Worm (Caenorhabditis elegans): ENCODE data around the gene amt-4.

amt-4 gene

ce11 chrX:4562288-4562687 is 2.8 kb upstream of the amt-4 start:
- TF ChIP-seq pes-1 (GFP tag; IDR thresholded peaks at IDR 0.05): no peak
- no peak for TF ChIP-seq ceh-13 (GFP tag; optimal IDR thresholded peaks at IDR 0.05)
- no peak for TF ChIP-seq tra-4 (tag; optimal IDR thresholded peaks at IDR 0.05)
- TF ChIP-seq hmg-4 (GFP tag; optimal IDR thresholded peaks at IDR 0.05): no peak
- TF ChIP-seq hnd-1 (tag; optimal IDR thresholded peaks at IDR 0.05): no peak
- no peak for TF ChIP-seq ets-7 (tag; optimal IDR thresholded peaks at IDR 0.05)
- TF ChIP-seq aly-1 (tag; optimal IDR thresholded peaks at IDR 0.05): no peak
- no peak for TF ChIP-seq sea-1 (GFP tag; conservative IDR thresholded peaks at IDR 0.05)
- no peak for TF ChIP-seq hmbx-1 (tag; optimal IDR thresholded peaks at IDR 0.05)
- no peak for TF ChIP-seq ama-1 (optimal IDR thresholded peaks at IDR 0.05)
- no peak for TF ChIP-seq ceh-36 (tag; optimal IDR thresholded peaks at IDR 0.05)
- TF ChIP-seq scrt-1 (GFP tag; IDR thresholded peaks at IDR 0.05): no peak

DNA sequence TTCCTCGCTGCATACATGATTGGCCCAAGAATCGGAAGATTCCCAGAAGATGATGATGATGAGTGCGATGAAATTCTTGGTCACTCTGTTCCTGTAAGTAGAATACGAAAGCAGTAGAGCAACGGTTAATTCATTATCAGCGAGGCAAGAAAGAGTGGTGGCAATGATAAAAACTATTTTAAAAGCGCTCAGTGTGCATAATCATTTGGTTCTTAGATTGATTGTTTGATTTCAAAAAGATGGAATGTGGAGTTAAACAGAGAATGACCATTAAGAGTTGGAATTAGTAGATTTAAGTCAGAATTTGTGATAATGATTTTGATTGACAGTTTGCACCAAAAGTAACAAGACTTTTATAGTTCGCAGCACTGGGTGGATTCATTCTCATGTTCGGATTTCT is 2.0 kb downstream of the amt-4 start:
- no peak for TF ChIP-seq pes-1 (GFP tag; IDR thresholded peaks at IDR 0.05)
- TF ChIP-seq F13C5.2 (tag; optimal IDR thresholded peaks at IDR 0.05): no peak
- TF ChIP-seq hmg-4 (GFP tag; optimal IDR thresholded peaks at IDR 0.05): no peak
- no peak for TF ChIP-seq tbx-37 (GFP tag; conservative IDR thresholded peaks at IDR 0.05)
- TF ChIP-seq ceh-13 (GFP tag; optimal IDR thresholded peaks at IDR 0.05): no peak
- TF ChIP-seq hnd-1 (tag; optimal IDR thresholded peaks at IDR 0.05): no peak
- TF ChIP-seq B0310.2 (tag; optimal IDR thresholded peaks at IDR 0.05): no peak
- no peak for TF ChIP-seq tbx-11 (GFP tag; IDR thresholded peaks at IDR 0.05)
- no peak for TF ChIP-seq tra-4 (tag; optimal IDR thresholded peaks at IDR 0.05)
- no peak for TF ChIP-seq ets-7 (tag; optimal IDR thresholded peaks at IDR 0.05)
- TF ChIP-seq flt-1 (GFP tag; IDR thresholded peaks at IDR 0.05): no peak
- TF ChIP-seq aly-1 (tag; optimal IDR thresholded peaks at IDR 0.05): no peak
- no peak for TF ChIP-seq sea-1 (GFP tag; conservative IDR thresholded peaks at IDR 0.05)
- no peak for TF ChIP-seq hmbx-1 (tag; optimal IDR thresholded peaks at IDR 0.05)
- TF ChIP-seq ama-1 (optimal IDR thresholded peaks at IDR 0.05): no peak
- no peak for TF ChIP-seq scrt-1 (GFP tag; IDR thresholded peaks at IDR 0.05)
- TF ChIP-seq ceh-36 (tag; optimal IDR thresholded peaks at IDR 0.05): no peak

DNA sequence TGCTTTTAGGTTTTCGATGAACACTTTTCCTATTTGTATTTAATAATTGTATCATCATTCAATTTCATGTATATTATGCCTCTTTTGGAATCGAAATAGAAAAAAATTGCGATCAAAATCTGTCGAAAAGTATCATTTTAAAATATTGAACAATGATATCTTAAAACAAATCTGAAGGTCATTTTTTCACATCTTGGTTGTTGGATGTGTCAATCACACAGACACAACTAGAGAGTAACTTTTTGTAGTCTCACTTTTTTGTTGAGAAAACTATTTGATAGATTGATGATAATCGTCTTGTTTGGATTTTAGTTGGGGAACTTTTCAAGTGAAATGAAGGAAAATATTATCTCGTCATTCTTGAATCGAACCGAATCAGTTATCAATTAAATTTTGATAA is 4.2 kb downstream of the amt-4 start:
- TF ChIP-seq ceh-13 (GFP tag; optimal IDR thresholded peaks at IDR 0.05): no peak
- TF ChIP-seq ama-1 (optimal IDR thresholded peaks at IDR 0.05): no peak
- TF ChIP-seq B0310.2 (tag; optimal IDR thresholded peaks at IDR 0.05): no peak
- TF ChIP-seq F13C5.2 (tag; optimal IDR thresholded peaks at IDR 0.05): no peak

DNA sequence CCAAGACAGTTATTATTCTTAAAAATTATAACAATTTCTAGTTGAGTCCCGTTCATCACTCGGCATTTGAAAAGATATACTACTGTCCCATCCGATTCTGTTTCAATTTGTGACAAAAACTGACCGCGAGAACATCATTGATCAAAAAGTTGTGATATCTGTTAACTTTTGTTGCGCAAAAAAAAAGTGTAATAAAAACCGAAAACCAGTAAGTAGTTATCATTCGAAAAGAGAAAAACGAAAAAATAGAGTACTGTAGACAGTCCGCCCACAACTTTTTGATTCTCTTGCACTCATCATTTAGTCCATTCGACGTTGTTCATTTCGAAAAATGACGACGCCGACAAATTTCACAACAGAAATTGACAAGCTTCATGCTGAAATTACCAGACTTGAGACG is 6.0 kb downstream of the amt-4 start, which contains the start of gene amt-1:
Gene amt-1, plus strand, starts transcription at position 301 of the 400 bp plus-strand sequence.
- TF ChIP-seq hnd-1 (tag; optimal IDR thresholded peaks at IDR 0.05): no peak
- no peak for TF ChIP-seq tbx-37 (GFP tag; conservative IDR thresholded peaks at IDR 0.05)
- TF ChIP-seq tbx-11 (GFP tag; IDR thresholded peaks at IDR 0.05): no peak
- no peak for TF ChIP-seq pes-1 (GFP tag; IDR thresholded peaks at IDR 0.05)
- TF ChIP-seq hmg-4 (GFP tag; optimal IDR thresholded peaks at IDR 0.05): no peak
- TF ChIP-seq sea-1 (GFP tag; conservative IDR thresholded peaks at IDR 0.05): no peak
- no peak for TF ChIP-seq tra-4 (tag; optimal IDR thresholded peaks at IDR 0.05)
- TF ChIP-seq hmbx-1 (tag; optimal IDR thresholded peaks at IDR 0.05): no peak
- no peak for TF ChIP-seq F13C5.2 (tag; optimal IDR thresholded peaks at IDR 0.05)
- TF ChIP-seq ceh-36 (tag; optimal IDR thresholded peaks at IDR 0.05): no peak
- TF ChIP-seq scrt-1 (GFP tag; IDR thresholded peaks at IDR 0.05): no peak
- TF ChIP-seq B0310.2 (tag; optimal IDR thresholded peaks at IDR 0.05): no peak
- no peak for TF ChIP-seq flt-1 (GFP tag; IDR thresholded peaks at IDR 0.05)
- no peak for TF ChIP-seq ets-7 (tag; optimal IDR thresholded peaks at IDR 0.05)
- TF ChIP-seq ceh-13 (GFP tag; optimal IDR thresholded peaks at IDR 0.05): no peak
- TF ChIP-seq ama-1 (optimal IDR thresholded peaks at IDR 0.05): no peak
- TF ChIP-seq aly-1 (tag; optimal IDR thresholded peaks at IDR 0.05): no peak

DNA sequence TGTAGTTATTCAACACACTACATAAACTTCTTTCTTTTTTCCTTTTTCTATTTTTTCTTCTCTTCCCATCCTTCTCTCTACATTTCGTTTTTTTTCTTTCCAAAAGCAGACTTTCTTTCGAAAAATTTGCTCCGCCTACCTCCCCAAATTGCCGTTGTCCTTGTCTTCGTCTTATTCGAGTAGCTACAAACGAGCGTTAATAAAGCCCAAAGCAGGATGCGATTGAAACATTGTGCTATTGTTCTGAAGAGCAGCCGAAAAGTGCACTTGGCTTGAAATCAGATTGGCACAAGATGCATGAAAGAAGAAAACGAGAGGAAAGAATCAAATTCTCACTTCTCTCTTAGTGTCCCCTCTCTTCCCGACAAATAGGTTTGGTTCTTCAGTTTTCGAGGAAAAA is 9.8 kb downstream of the amt-4 start:
- TF ChIP-seq pes-1 (GFP tag; IDR thresholded peaks at IDR 0.05): no peak
- no peak for TF ChIP-seq tbx-11 (GFP tag; IDR thresholded peaks at IDR 0.05)
- TF ChIP-seq tra-4 (tag; optimal IDR thresholded peaks at IDR 0.05): no peak
- TF ChIP-seq scrt-1 (GFP tag; IDR thresholded peaks at IDR 0.05): no peak
- TF ChIP-seq sea-1 (GFP tag; conservative IDR thresholded peaks at IDR 0.05): no peak

DNA sequence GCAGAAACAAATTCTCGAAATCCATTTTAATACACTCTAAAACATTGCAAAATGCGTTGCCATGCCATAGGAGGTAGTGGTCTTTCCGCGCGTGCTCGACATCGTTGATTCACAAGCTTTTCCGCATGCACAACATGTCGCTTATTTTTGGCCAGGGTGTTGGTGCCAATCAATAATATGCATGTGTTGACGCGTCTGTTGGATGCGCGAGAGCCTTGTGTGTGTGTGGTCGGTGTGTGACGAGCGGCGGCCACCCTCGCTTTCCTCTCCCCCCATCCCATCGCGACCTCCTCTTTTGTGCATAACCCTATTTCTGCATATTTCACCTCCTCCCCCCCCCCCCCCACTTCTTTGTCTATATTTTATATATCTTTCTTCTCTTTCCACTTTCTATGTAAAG is 11.2 kb downstream of the amt-4 start:
- peak; percentile 70 for TF ChIP-seq hmg-4 (GFP tag; optimal IDR thresholded peaks at IDR 0.05)
- TF ChIP-seq hnd-1 (tag; optimal IDR thresholded peaks at IDR 0.05): no peak
- peak; percentile 43 for TF ChIP-seq F13C5.2 (tag; optimal IDR thresholded peaks at IDR 0.05)
- TF ChIP-seq ceh-13 (GFP tag; optimal IDR thresholded peaks at IDR 0.05): no peak
- 0 out of 2 replicates have a peak, but pooled peaks have one; percentile 45 for TF ChIP-seq pes-1 (GFP tag; IDR thresholded peaks at IDR 0.05)

- TF ChIP-seq scrt-1 (GFP tag; IDR thresholded peaks at IDR 0.05) (no peak), hnd-1 (tag; optimal IDR thresholded peaks at IDR 0.05) (no peak), ets-7 (tag; optimal IDR thresholded peaks at IDR 0.05) (no peak), ceh-36 (tag; optimal IDR thresholded peaks at IDR 0.05) (no peak), ceh-13 (GFP tag; optimal IDR thresholded peaks at IDR 0.05) (no peak), tbx-11 (GFP tag; IDR thresholded peaks at IDR 0.05) (no peak), flt-1 (GFP tag; IDR thresholded peaks at IDR 0.05) (no peak), hmbx-1 (tag; optimal IDR thresholded peaks at IDR 0.05) (no peak), F13C5.2 (tag; optimal IDR thresholded peaks at IDR 0.05) (no peak), tbx-37 (GFP tag; conservative IDR thresholded peaks at IDR 0.05) (no peak), B0310.2 (tag; optimal IDR thresholded peaks at IDR 0.05) (no peak), hmg-4 (GFP tag; optimal IDR thresholded peaks at IDR 0.05) (no peak), sea-1 (GFP tag; conservative IDR thresholded peaks at IDR 0.05) (no peak), ama-1 (optimal IDR thresholded peaks at IDR 0.05) (no peak), tra-4 (tag; optimal IDR thresholded peaks at IDR 0.05) (no peak)
Measured at ce11 chrX:4577941-4578340, 12.8 kb downstream of the amt-4 start, which contains the start of gene C05E11.3. Gene C05E11.3 (plus strand): TSS chrX:4578241.

DNA sequence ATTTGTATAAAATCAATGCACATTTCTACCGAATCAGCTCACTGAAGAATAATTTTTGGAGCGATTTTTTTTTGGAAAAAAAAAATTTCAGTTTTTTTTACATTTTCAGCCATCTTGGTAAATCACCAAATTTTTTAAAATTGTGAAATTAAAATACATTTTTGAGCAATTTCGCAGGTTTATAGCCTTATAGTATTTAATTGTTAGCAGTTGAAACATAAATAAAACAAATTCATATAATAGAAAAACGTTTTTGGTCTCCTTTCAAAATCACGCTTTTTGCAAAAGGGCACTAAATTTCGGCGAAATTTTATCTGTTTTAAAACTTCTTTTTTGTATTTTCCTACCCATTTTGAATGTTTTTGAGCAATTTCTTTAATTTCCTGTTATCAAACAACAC is 13.5 kb downstream of the amt-4 start:
- TF ChIP-seq tbx-11 (GFP tag; IDR thresholded peaks at IDR 0.05): no peak

All from whole organism, early embryonic.